Worm (Caenorhabditis elegans): ENCODE results near the gene K02F3.2.

K02F3.2 gene

ce11 chrIII:832855-833504 is 12.7 kb upstream of the K02F3.2 start, which contains the start of gene zip-2 (continued):
- TF ChIP-seq grh-1 (GFP tag; IDR thresholded peaks at IDR 0.05) (no peak), tbx-2 (tag; optimal IDR thresholded peaks at IDR 0.05) (no peak), mdl-1 (tag; optimal IDR thresholded peaks at IDR 0.05) (peak in 1 of 2 experiments; percentile 19), lin-15B (tag; optimal IDR thresholded peaks at IDR 0.05) (no peak), jun-1 (tag; optimal IDR thresholded peaks at IDR 0.05) (peak; percentile 11), fkh-8 (tag; optimal IDR thresholded peaks at IDR 0.05) (peak; percentile 65), xbp-1 (tag; optimal IDR thresholded peaks at IDR 0.05) (no peak), tlp-1 (tag; optimal IDR thresholded peaks at IDR 0.05) (no peak), nhr-12 (tag; optimal IDR thresholded peaks at IDR 0.05) (no peak), alr-1 (tag; optimal IDR thresholded peaks at IDR 0.05; ENCODE audit: borderline replicate concordance) (peak; percentile 99), nhr-90 (tag; optimal IDR thresholded peaks at IDR 0.05; ENCODE audit: poor library complexity) (peak; percentile 50), ceh-8 (GFP tag; optimal IDR thresholded peaks at IDR 0.05) (no peak), lin-14 (GFP tag; optimal IDR thresholded peaks at IDR 0.05) (peak; percentile 60), nhr-20 (tag; optimal IDR thresholded peaks at IDR 0.05) (peak; percentile 72), lin-13 (GFP tag; optimal IDR thresholded peaks at IDR 0.05) (no peak), skn-1 (tag; optimal IDR thresholded peaks at IDR 0.05) (no peak), ceh-82 (tag; optimal IDR thresholded peaks at IDR 0.05) (no peak), snpc-4 (tag; optimal IDR thresholded peaks at IDR 0.05) (no peak), aly-2 (tag; optimal IDR thresholded peaks at IDR 0.05) (no peak), pax-3 (tag; optimal IDR thresholded peaks at IDR 0.05) (no peak), nhr-47 (tag; optimal IDR thresholded peaks at IDR 0.05) (peak; percentile 5)

- TF ChIP-seq pax-3 (tag; optimal IDR thresholded peaks at IDR 0.05) (peak; percentile 70), xbp-1 (tag; optimal IDR thresholded peaks at IDR 0.05) (peak; percentile 82), nhr-85 (tag) (peak; percentile 97), unc-130 (tag; optimal IDR thresholded peaks at IDR 0.05) (peak; percentile 80), zip-4 (GFP tag; optimal IDR thresholded peaks at IDR 0.05) (peak; percentile 92), fos-1 (tag; optimal IDR thresholded peaks at IDR 0.05) (peak; percentile 85), fkh-10 (GFP tag; optimal IDR thresholded peaks at IDR 0.05) (peak; percentile 81), aha-1 (tag; optimal IDR thresholded peaks at IDR 0.05) (no peak), sptf-1 (tag; optimal IDR thresholded peaks at IDR 0.05) (no peak), nhr-77 (tag; optimal IDR thresholded peaks at IDR 0.05) (peak; percentile 95), mef-2 (tag; optimal IDR thresholded peaks at IDR 0.05) (no peak), jun-1 (tag; optimal IDR thresholded peaks at IDR 0.05) (peak; percentile 95), efl-1 (optimal IDR thresholded peaks at IDR 0.05) (peak; percentile 79 to 90), efl-1 (GFP tag; optimal IDR thresholded peaks at IDR 0.05 in 1 of 2) (peak; percentile 69 to 96), grh-1 (GFP tag; IDR thresholded peaks at IDR 0.05) (no peak), dsc-1 (tag; optimal IDR thresholded peaks at IDR 0.05) (peak; percentile 65), swsn-7 (tag; optimal IDR thresholded peaks at IDR 0.05) (peak; percentile 93), ceh-82 (tag; optimal IDR thresholded peaks at IDR 0.05) (peak; percentile 75 to 97 (median 85)), rnt-1 (tag; optimal IDR thresholded peaks at IDR 0.05) (peak; percentile 86), irx-1 (tag; optimal IDR thresholded peaks at IDR 0.05) (peak; percentile 78), hlh-17 (GFP tag; optimal IDR thresholded peaks at IDR 0.05; ENCODE audit: borderline replicate concordance) (no peak), sup-37 (GFP tag; optimal IDR thresholded peaks at IDR 0.05) (peak; percentile 45), aly-2 (tag; optimal IDR thresholded peaks at IDR 0.05) (peak; percentile 55), ceh-90 (tag; optimal IDR thresholded peaks at IDR 0.05) (peak; percentile 43), skn-1 (tag; optimal IDR thresholded peaks at IDR 0.05) (peak; percentile 96), ceh-63 (GFP tag; optimal IDR thresholded peaks at IDR 0.05) (no peak), lin-13 (GFP tag; optimal IDR thresholded peaks at IDR 0.05) (peak; percentile 91), alr-1 (tag; optimal IDR thresholded peaks at IDR 0.05; ENCODE audit: borderline replicate concordance) (no peak), nhr-84 (tag; optimal IDR thresholded peaks at IDR 0.05) (no peak), egl-13 (tag; optimal IDR thresholded peaks at IDR 0.05) (peak; percentile 54), unc-98 (GFP tag; IDR thresholded peaks at IDR 0.05) (no peak; the same call in 1 of the 2 replicates), pqm-1 (tag; optimal IDR thresholded peaks at IDR 0.05) (peak; percentile 84), mdl-1 (tag; optimal IDR thresholded peaks at IDR 0.05) (peak in 1 of 2 experiments; percentile 97), ets-5 (GFP tag; IDR thresholded peaks at IDR 0.05) (no peak), nhr-19 (GFP tag; conservative IDR thresholded peaks at IDR 0.05) (peak; percentile 83), nhr-47 (tag; optimal IDR thresholded peaks at IDR 0.05) (peak; percentile 91), tlp-1 (tag; optimal IDR thresholded peaks at IDR 0.05) (no peak), nhr-11 (tag; optimal IDR thresholded peaks at IDR 0.05) (peak; percentile 84)
These were observed 11.8 kb upstream of the K02F3.2 start for ce11 chrIII:833711-834442.
